Worm (Caenorhabditis elegans) whole organism, young adult: ENCODE measurements around the gene C25B8.8.

Source experiments
- B0019.2 ChIP-seq: fragments of 200-800 bp; sonication (Bioruptor generic); conservative IDR thresholded peaks from 2 replicates; pipeline ENCODE4 v1.3.6; 2022; ENCODE audit warnings: missing genetic modification reagents, missing genetic modification characterization, missing compliant biosample characterization
- F33H1.4 ChIP-seq: fragments of 200-800 bp; sonication (Bioruptor generic); IDR thresholded peaks from 2 replicates; pipeline ENCODE4 v1.3.6; 2022; ENCODE audit warnings: missing genetic modification reagents, missing genetic modification characterization, missing compliant biosample characterization
- F55B11.4 ChIP-seq: sonication (generic microtip); optimal IDR thresholded peaks from 2 replicates; lab custom pipeline; 2016; ENCODE audit warnings: missing compliant biosample characterization, missing genetic modification characterization, borderline replicate concordance; ENCODE audit not compliant: insufficient read depth
- K12H6.12 ChIP-seq: fragments of 200-800 bp; sonication (Bioruptor generic); optimal IDR thresholded peaks from 2 replicates; lab custom pipeline; 2018; ENCODE audit warnings: mild to moderate bottlenecking, missing genetic modification characterization, missing compliant biosample characterization
- Y79H2A.3 ChIP-seq: fragments of 200-800 bp; sonication (Bioruptor generic); conservative IDR thresholded peaks from 2 replicates; pipeline ENCODE4 v1.3.6; 2022; ENCODE audit warnings: missing genetic modification reagents, missing genetic modification characterization, missing compliant biosample characterization
- Y95B8A.8 ChIP-seq: fragments of 200-800 bp; sonication (Bioruptor generic); IDR thresholded peaks from 2 replicates; pipeline ENCODE4 v1.3.6; 2022; ENCODE audit warnings: missing genetic modification reagents, missing genetic modification characterization, missing compliant biosample characterization
- akir-1 ChIP-seq: fragments of 200-800 bp; sonication (Bioruptor generic); optimal IDR thresholded peaks from 2 replicates; lab custom pipeline; 2018; ENCODE audit warnings: mild to moderate bottlenecking, missing genetic modification characterization, moderate library complexity, missing compliant biosample characterization
- ama-1 ChIP-seq, 3 experiments: fragments of 150-350 bp in 1 of 3; sonication (generic microtip) in 2 of 3; optimal IDR thresholded peaks; 2 replicates each; lab custom pipeline; 2014 to 2018; ENCODE audit warnings: missing biosample characterization in 2 of 3, missing genetic modification characterization in 2 of 3, missing genetic modification reagents in 2 of 3
- aptf-3 ChIP-seq: fragments of 200-800 bp; sonication (Bioruptor generic); IDR thresholded peaks from 2 replicates; pipeline ENCODE4 v1.3.6; 2022; ENCODE audit warnings: missing genetic modification characterization, missing compliant biosample characterization
- athp-1 ChIP-seq: sonication (generic microtip); optimal IDR thresholded peaks from 2 replicates; lab custom pipeline; 2017; ENCODE audit warnings: mild to moderate bottlenecking, missing genetic modification characterization, missing compliant biosample characterization
- bed-1 ChIP-seq: fragments of 200-800 bp; sonication (Bioruptor generic); IDR thresholded peaks from 2 replicates; pipeline ENCODE4 v1.3.6; 2022; ENCODE audit warnings: missing genetic modification reagents, missing genetic modification characterization, missing compliant biosample characterization
- cebp-1 ChIP-seq, 2 experiments: fragments of 200-800 bp in 1 of 2; sonication (Bioruptor generic) in 1 of 2; sonication (generic microtip) in 1 of 2; IDR thresholded peaks in 1 of 2; optimal IDR thresholded peaks in 1 of 2; 2 replicates each; pipeline versions ENCODE4 v1.3.6 to Lab custom; 2017 to 2022; ENCODE audit warnings: missing compliant biosample characterization in 2 of 2, missing genetic modification characterization in 2 of 2, mild to moderate bottlenecking in 1 of 2, missing genetic modification reagents in 1 of 2, moderate library complexity in 1 of 2
- dox-1 ChIP-seq: fragments of 200-800 bp; sonication (Bioruptor generic); IDR thresholded peaks from 2 replicates; pipeline ENCODE4 v1.3.6; 2022; ENCODE audit warnings: missing genetic modification reagents, missing genetic modification characterization, missing compliant biosample characterization
- gei-17 ChIP-seq: fragments of 200-800 bp; sonication (Bioruptor generic); optimal IDR thresholded peaks from 2 replicates; lab custom pipeline; 2018; ENCODE audit warnings: mild to moderate bottlenecking, missing genetic modification characterization, missing compliant biosample characterization
- him-1 ChIP-seq: sonication (generic microtip); optimal IDR thresholded peaks from 2 replicates; lab custom pipeline; 2016; ENCODE audit warnings: missing genotype, missing genetic modification reagents, missing genetic modification characterization, missing compliant biosample characterization
- hlh-26 ChIP-seq: fragments of 200-800 bp; sonication (Bioruptor generic); conservative IDR thresholded peaks from 2 replicates; pipeline ENCODE4 v1.3.6; 2022; ENCODE audit warnings: missing genetic modification reagents, missing genetic modification characterization, missing compliant biosample characterization
- hmg-1.2 ChIP-seq: fragments of 200-800 bp; sonication (Bioruptor generic); IDR thresholded peaks from 2 replicates; pipeline ENCODE4 v1.3.6; 2022; ENCODE audit warnings: missing genetic modification reagents, missing genetic modification characterization, missing compliant biosample characterization
- let-526 ChIP-seq: fragments of 200-800 bp; sonication (Bioruptor generic); IDR thresholded peaks from 2 replicates; pipeline ENCODE4 v1.3.6; 2022; ENCODE audit warnings: missing genetic modification reagents, missing genetic modification characterization, missing compliant biosample characterization
- lin-54 ChIP-seq: fragments of 200-800 bp; sonication (Bioruptor generic); optimal IDR thresholded peaks from 2 replicates; lab custom pipeline; 2018; ENCODE audit warnings: mild to moderate bottlenecking, missing genetic modification characterization, missing compliant biosample characterization
- madf-6 ChIP-seq: fragments of 200-800 bp; sonication (Bioruptor generic); IDR thresholded peaks from 2 replicates; pipeline ENCODE4 v1.3.6; 2022; ENCODE audit warnings: missing genetic modification reagents, missing genetic modification characterization, missing compliant biosample characterization
- mcd-1 ChIP-seq: fragments of 200-800 bp; sonication (Bioruptor generic); IDR thresholded peaks from 2 replicates; pipeline ENCODE4 v1.3.6; 2022; ENCODE audit warnings: missing genetic modification reagents, missing genetic modification characterization, missing compliant biosample characterization
- nfya-1 ChIP-seq: sonication (generic microtip); optimal IDR thresholded peaks from 2 replicates; lab custom pipeline; 2017; ENCODE audit warnings: antibody characterized with exemption, missing compliant biosample characterization, missing genetic modification characterization, borderline replicate concordance; ENCODE audit not compliant: insufficient read depth
- nhr-120 ChIP-seq: fragments of 200-800 bp; sonication (Bioruptor generic); IDR thresholded peaks from 2 replicates; pipeline ENCODE4 v1.3.6; 2022; ENCODE audit warnings: missing genetic modification characterization, missing compliant biosample characterization
- nhr-80 ChIP-seq: sonication (generic microtip); optimal IDR thresholded peaks from 2 replicates; lab custom pipeline; 2016; ENCODE audit warnings: missing genetic modification characterization, missing compliant biosample characterization
- sea-2 ChIP-seq: fragments of 200-800 bp; sonication (Bioruptor generic); IDR thresholded peaks from 2 replicates; pipeline ENCODE4 v1.3.6; 2022; ENCODE audit warnings: missing genetic modification characterization, missing compliant biosample characterization
- snpc-3.4 ChIP-seq: sonication (generic microtip); optimal IDR thresholded peaks from 2 replicates; lab custom pipeline; 2017; ENCODE audit warnings: missing genetic modification characterization, mild to moderate bottlenecking, missing compliant biosample characterization, antibody characterized with exemption, moderate library complexity, missing genotype, missing genetic modification reagents
- snpc-4 ChIP-seq, 5 experiments: fragments of 150-350 bp in 1 of 5; sonication (generic microtip) in 4 of 5; optimal IDR thresholded peaks; 2 replicates each; lab custom pipeline; 2014 to 2018; ENCODE audit warnings: missing genetic modification characterization in 5 of 5, missing biosample characterization in 3 of 5, antibody characterized with exemption in 2 of 5, mild to moderate bottlenecking in 2 of 5, missing compliant biosample characterization in 2 of 5, missing genotype in 2 of 5, moderate library complexity in 2 of 5, missing genetic modification reagents in 1 of 5
- zfh-2 ChIP-seq: fragments of 200-800 bp; sonication (Bioruptor generic); conservative IDR thresholded peaks from 2 replicates; pipeline ENCODE4 v1.3.6; 2022; ENCODE audit warnings: missing genetic modification reagents, missing genetic modification characterization, missing compliant biosample characterization
- ztf-18 ChIP-seq: sonication (generic microtip); optimal IDR thresholded peaks from 2 replicates; lab custom pipeline; 2016; ENCODE audit warnings: missing genotype, mild to moderate bottlenecking, missing genetic modification characterization, missing compliant biosample characterization
- ztf-6 ChIP-seq: fragments of 200-800 bp; sonication (Bioruptor generic); IDR thresholded peaks from 2 replicates; pipeline ENCODE4 v1.3.6; 2022; ENCODE audit warnings: missing genetic modification reagents, missing genetic modification characterization, missing compliant biosample characterization

Gene C25B8.8

DNA sequence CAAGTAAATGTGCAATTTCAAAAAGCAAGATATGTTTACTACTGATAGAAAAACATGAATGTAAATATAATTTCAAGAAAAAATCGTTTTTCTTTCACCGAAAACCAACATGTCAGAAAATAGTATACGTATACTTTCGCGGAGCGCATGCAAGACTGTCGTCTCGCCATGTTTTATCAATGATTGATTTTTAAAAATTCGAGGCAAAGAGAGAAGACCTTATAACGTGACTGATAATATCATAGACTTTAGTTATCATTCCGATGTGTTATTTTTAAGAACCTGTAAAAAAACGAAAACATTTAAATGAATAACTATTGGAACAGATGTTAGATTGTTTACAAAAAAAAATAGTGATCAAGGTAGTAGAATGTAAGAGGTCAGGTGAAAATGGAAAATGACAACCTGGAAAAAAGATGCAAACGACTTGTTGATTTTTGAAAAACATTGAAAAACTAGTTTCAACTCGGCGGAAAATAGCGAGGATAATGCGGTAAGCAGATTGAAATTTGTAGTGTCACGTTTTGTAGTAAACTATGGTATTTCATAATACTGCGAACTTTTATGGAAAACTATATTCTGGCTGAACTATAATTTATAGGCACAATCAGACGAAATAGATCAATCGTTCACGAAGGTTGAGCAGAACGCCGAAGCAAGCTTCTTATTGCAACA is 36.7 kb downstream of the C25B8.8 start:
- TF ChIP-seq cebp-1 (GFP tag; IDR thresholded peaks at IDR 0.05; lab: Robert Waterston, UW): no peak
- peak; percentile 56 for TF ChIP-seq cebp-1 (tag; optimal IDR thresholded peaks at IDR 0.05; lab: Kevin White, UChicago)
- TF ChIP-seq nhr-80 (tag; lab: Kevin White, UChicago): peak; percentile 56
- TF ChIP-seq ztf-6 (GFP tag; lab: Robert Waterston, UW): no peak

DNA sequence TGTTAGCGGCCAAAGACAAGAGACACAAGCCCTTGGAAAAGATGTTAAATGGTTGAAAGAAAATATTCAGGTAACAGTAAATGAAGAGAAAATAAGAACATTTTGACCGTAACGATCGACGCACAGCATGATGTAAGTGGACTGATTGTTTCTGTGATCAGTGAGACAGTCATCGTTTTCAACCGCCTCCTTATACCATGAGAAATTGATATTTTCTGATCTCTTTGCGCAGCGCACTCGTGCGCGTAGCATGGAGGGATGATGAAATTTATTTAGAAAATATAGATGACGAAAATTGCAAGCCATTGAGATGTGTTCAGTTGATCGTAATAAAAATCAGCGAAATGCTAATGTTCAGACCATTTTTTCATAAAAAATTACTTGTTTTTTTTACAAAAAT is 39.8 kb downstream of the C25B8.8 start:
- TF ChIP-seq him-1 (tag; lab: Kevin White, UChicago) (no peak), cebp-1 (GFP tag; IDR thresholded peaks at IDR 0.05; lab: Robert Waterston, UW) (no peak), cebp-1 (tag; optimal IDR thresholded peaks at IDR 0.05; lab: Kevin White, UChicago) (peak; percentile 48), lin-54 (GFP tag; lab: Kevin White, UChicago) (no peak)

DNA sequence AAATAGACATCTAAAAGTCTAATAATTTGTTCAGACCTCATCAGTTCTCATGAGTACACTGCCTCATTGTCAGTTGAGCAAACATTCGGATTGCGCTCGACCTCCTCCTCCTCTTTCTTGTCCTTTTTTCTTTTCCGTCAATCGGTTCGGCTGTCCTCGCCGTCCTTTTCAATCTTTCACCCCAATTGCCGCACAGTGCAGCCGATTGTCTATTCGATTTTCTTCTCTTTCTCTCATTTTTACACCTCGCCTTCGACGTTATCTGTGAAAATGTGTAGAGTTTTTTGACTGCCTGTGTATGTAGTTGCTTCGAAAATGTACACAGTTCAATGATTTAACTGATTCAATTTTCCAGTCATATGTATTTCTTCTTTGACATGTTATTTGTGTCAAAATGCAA is 43.4 kb downstream of the C25B8.8 start:
- no peak for TF ChIP-seq sea-2 (GFP tag; lab: Robert Waterston, UW)
- TF ChIP-seq snpc-4 (GFP tag; optimal IDR thresholded peaks at IDR 0.05; lab: Kevin White, UChicago): no peak
- TF ChIP-seq snpc-4 (tag; optimal IDR thresholded peaks at IDR 0.05; lab: Kevin White, UChicago): no peak
- no peak for TF ChIP-seq zfh-2
- no peak for TF ChIP-seq aptf-3 (GFP tag; lab: Robert Waterston, UW)
- no peak for TF ChIP-seq hlh-26 (GFP tag; lab: Robert Waterston, UW)
- no peak for TF ChIP-seq ztf-18
- TF ChIP-seq hmg-1.2 (GFP tag; lab: Robert Waterston, UW): no peak
- no peak for TF ChIP-seq ama-1 (optimal IDR thresholded peaks at IDR 0.05; lab: Kevin White, UChicago)
- no peak for TF ChIP-seq ama-1 (GFP tag; optimal IDR thresholded peaks at IDR 0.05; lab: Kevin White, UChicago)
- no peak for TF ChIP-seq Y95B8A.8 (GFP tag; lab: Robert Waterston, UW)
- no peak for TF ChIP-seq nfya-1 (tag; lab: Kevin White, UChicago)
- TF ChIP-seq bed-1 (GFP tag; lab: Robert Waterston, UW): no peak
- peak; percentile 92 for TF ChIP-seq nhr-80 (tag; lab: Kevin White, UChicago)
- TF ChIP-seq dox-1 (GFP tag; lab: Robert Waterston, UW): 0 out of 2 replicates have a peak, but pooled peaks have one; percentile 63
- no peak for TF ChIP-seq gei-17
- TF ChIP-seq cebp-1 (GFP tag; IDR thresholded peaks at IDR 0.05; lab: Robert Waterston, UW): no peak
- peak; percentile 12 for TF ChIP-seq cebp-1 (tag; optimal IDR thresholded peaks at IDR 0.05; lab: Kevin White, UChicago)
- TF ChIP-seq akir-1 (GFP tag; lab: Kevin White, UChicago): no peak
- no peak for TF ChIP-seq K12H6.12 (tag; lab: Kevin White, UChicago)

DNA sequence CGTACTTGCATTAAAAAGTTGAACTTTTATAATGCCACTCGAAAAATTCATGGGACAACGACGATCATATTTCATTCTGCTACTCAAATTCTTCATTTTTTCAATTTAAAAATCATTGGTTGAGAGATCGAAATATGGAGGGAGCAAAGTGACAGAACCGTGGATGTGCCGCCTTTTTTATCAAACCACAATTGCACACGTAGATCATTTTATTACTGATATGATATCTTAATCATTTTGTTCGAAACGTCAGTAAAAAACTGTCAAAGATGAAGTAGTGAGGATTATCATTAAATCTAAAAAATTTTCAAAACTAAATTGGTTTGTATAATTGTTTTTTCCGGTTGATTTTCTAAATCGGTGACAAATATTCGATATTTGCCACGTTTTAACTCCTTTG is 44.3 kb downstream of the C25B8.8 start:
- TF ChIP-seq nhr-80 (tag; lab: Kevin White, UChicago) (peak; percentile 50), Y95B8A.8 (GFP tag; lab: Robert Waterston, UW) (no peak)

DNA sequence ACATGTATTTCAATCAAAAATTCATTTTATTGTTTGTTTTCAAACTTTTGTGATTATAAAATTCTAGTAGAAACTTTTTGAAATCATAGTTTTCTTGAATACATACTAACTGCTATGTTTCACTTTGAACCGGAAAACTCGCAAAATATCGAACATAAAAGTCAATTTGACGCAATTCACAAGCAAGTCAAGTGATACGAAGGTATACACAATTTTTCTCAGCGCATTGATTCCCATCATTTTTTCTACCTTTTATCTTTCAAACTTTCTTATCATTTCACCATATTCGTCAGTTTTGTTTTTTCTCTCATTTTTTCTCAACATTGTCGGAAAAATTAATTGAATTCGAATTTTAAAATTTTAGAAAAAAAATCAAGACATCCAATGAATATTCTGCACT is 45.3 kb downstream of the C25B8.8 start, which contains the start of gene nhr-173:
TSS of gene nhr-173 (plus strand) at position 366 of the 400 bp plus-strand sequence.
- TF ChIP-seq F55B11.4 (tag; lab: Kevin White, UChicago) (no peak), mcd-1 (GFP tag; lab: Robert Waterston, UW) (no peak), athp-1 (no peak), nhr-80 (tag; lab: Kevin White, UChicago) (peak; percentile 47)

DNA sequence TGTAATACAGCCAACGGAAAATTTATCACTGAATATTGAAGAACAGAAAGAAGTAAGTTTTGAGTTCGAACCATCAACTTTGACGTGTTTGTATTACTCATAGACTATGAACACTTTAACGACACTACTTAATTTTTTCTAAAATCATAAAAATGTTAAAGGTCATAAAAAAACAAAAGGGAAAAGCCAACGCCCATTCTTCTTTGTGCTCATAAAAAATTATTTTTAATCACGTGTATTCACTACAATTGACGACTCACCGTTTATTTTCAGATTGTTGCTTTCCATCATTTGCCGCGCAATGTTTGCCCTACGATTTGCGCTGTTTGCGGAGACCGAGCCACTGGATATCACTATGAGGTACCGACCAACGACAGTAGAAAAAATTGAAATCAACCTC is 46.4 kb downstream of the C25B8.8 start:
- TF ChIP-seq F33H1.4 (no peak), snpc-3.4 (tag; lab: Kevin White, UChicago) (no peak), Y79H2A.3 (no peak), nhr-120 (GFP tag; lab: Robert Waterston, UW) (no peak), madf-6 (no peak), him-1 (tag; lab: Kevin White, UChicago) (no peak), hmg-1.2 (GFP tag; lab: Robert Waterston, UW) (no peak), B0019.2 (GFP tag; lab: Robert Waterston, UW) (no peak), let-526 (no peak)
